Worm (Caenorhabditis elegans) whole organism, young adult: ENCODE results near the gene str-118.
A peak's percentile ranks its signal among the peaks of the same experiment; 100 is the strongest.

Experiments
- B0019.2 ChIP-seq: fragments of 200-800 bp; sonication (Bioruptor generic); conservative IDR thresholded peaks from 2 replicates; pipeline ENCODE4 v1.3.6; 2022; ENCODE audit warnings: missing genetic modification reagents, missing genetic modification characterization, missing compliant biosample characterization
- B0035.1 ChIP-seq: sonication (generic microtip); optimal IDR thresholded peaks from 2 replicates; lab custom pipeline; 2016; ENCODE audit warnings: missing genetic modification characterization, mild to moderate bottlenecking, missing compliant biosample characterization, missing genotype, missing genetic modification reagents
- C17E4.6 ChIP-seq: fragments of 200-800 bp; sonication (Bioruptor generic); IDR thresholded peaks from 2 replicates; pipeline ENCODE4 v1.3.6; 2022; ENCODE audit warnings: missing genetic modification reagents, missing genetic modification characterization, missing compliant biosample characterization
- D2030.7 ChIP-seq: fragments of 200-800 bp; sonication (Bioruptor generic); IDR thresholded peaks from 2 replicates; pipeline ENCODE4 v1.3.6; 2022; ENCODE audit warnings: missing genetic modification reagents, missing genetic modification characterization, missing compliant biosample characterization
- F22D6.2 ChIP-seq: sonication (generic microtip); optimal IDR thresholded peaks from 2 replicates; lab custom pipeline; 2016; ENCODE audit warnings: mild to moderate bottlenecking, missing genetic modification characterization, missing compliant biosample characterization
- F23B12.7 ChIP-seq: sonication (generic microtip); optimal IDR thresholded peaks from 2 replicates; lab custom pipeline; 2017; ENCODE audit warnings: missing genetic modification characterization, mild to moderate bottlenecking, missing compliant biosample characterization, antibody characterized with exemption, moderate library complexity; ENCODE audit not compliant: insufficient read depth
- F33H1.4 ChIP-seq: fragments of 200-800 bp; sonication (Bioruptor generic); IDR thresholded peaks from 2 replicates; pipeline ENCODE4 v1.3.6; 2022; ENCODE audit warnings: missing genetic modification reagents, missing genetic modification characterization, missing compliant biosample characterization
- F39B2.1 ChIP-seq: fragments of 200-800 bp; sonication (Bioruptor generic); IDR thresholded peaks from 2 replicates; pipeline ENCODE4 v1.3.6; 2022; ENCODE audit warnings: missing genetic modification reagents, missing genetic modification characterization, missing compliant biosample characterization
- F52B5.7 ChIP-seq: sonication (generic microtip); optimal IDR thresholded peaks from 2 replicates; lab custom pipeline; 2016; ENCODE audit warnings: mild to moderate bottlenecking, missing genetic modification characterization, missing compliant biosample characterization
- K12H6.12 ChIP-seq: fragments of 200-800 bp; sonication (Bioruptor generic); optimal IDR thresholded peaks from 2 replicates; lab custom pipeline; 2018; ENCODE audit warnings: mild to moderate bottlenecking, missing genetic modification characterization, missing compliant biosample characterization
- Y53F4B.3 ChIP-seq: fragments of 200-800 bp; sonication (Bioruptor generic); IDR thresholded peaks from 2 replicates; pipeline ENCODE4 v1.3.6; 2022; ENCODE audit warnings: missing genetic modification reagents, missing genetic modification characterization, missing compliant biosample characterization
- Y53G8AR.9 ChIP-seq: fragments of 200-800 bp; sonication (Bioruptor generic); conservative IDR thresholded peaks from 2 replicates; pipeline ENCODE4 v1.3.6; 2022; ENCODE audit warnings: missing genetic modification reagents, missing genetic modification characterization, missing compliant biosample characterization
- ama-1 ChIP-seq, 3 experiments: fragments of 150-350 bp in 1 of 3; sonication (generic microtip) in 2 of 3; optimal IDR thresholded peaks; 2 replicates each; lab custom pipeline; 2014 to 2018; ENCODE audit warnings: missing biosample characterization in 2 of 3, missing genetic modification characterization in 2 of 3, missing genetic modification reagents in 2 of 3
- aptf-2 ChIP-seq: fragments of 200-800 bp; sonication (Bioruptor generic); conservative IDR thresholded peaks from 2 replicates; pipeline ENCODE4 v1.3.6; 2022; ENCODE audit warnings: missing genetic modification reagents, missing genetic modification characterization, missing compliant biosample characterization
- aptf-3 ChIP-seq: fragments of 200-800 bp; sonication (Bioruptor generic); IDR thresholded peaks from 2 replicates; pipeline ENCODE4 v1.3.6; 2022; ENCODE audit warnings: missing genetic modification characterization, missing compliant biosample characterization
- atf-7 ChIP-seq: sonication (generic microtip); optimal IDR thresholded peaks from 2 replicates; lab custom pipeline; 2017; ENCODE audit warnings: mild to moderate bottlenecking, missing genetic modification characterization, missing compliant biosample characterization
- attf-3 ChIP-seq: fragments of 200-800 bp; sonication (Bioruptor generic); conservative IDR thresholded peaks from 2 replicates; pipeline ENCODE4 v1.3.6; 2022; ENCODE audit warnings: missing genetic modification reagents, missing genetic modification characterization, missing compliant biosample characterization
- attf-5 ChIP-seq: fragments of 200-800 bp; sonication (Bioruptor generic); optimal IDR thresholded peaks from 2 replicates; lab custom pipeline; 2018; ENCODE audit warnings: mild to moderate bottlenecking, missing genetic modification characterization, missing compliant biosample characterization
- attf-6 ChIP-seq: fragments of 200-800 bp; sonication (Bioruptor generic); IDR thresholded peaks from 2 replicates; pipeline ENCODE4 v1.3.6; 2022; ENCODE audit warnings: missing genetic modification reagents, missing genetic modification characterization, missing compliant biosample characterization
- bed-1 ChIP-seq: fragments of 200-800 bp; sonication (Bioruptor generic); IDR thresholded peaks from 2 replicates; pipeline ENCODE4 v1.3.6; 2022; ENCODE audit warnings: missing genetic modification reagents, missing genetic modification characterization, missing compliant biosample characterization
- ceh-100 ChIP-seq: fragments of 200-800 bp; sonication (Bioruptor generic); IDR thresholded peaks from 2 replicates; pipeline ENCODE4 v1.3.6; 2022; ENCODE audit warnings: missing genetic modification reagents, missing genetic modification characterization, missing compliant biosample characterization
- ceh-58 ChIP-seq: fragments of 200-800 bp; sonication (Bioruptor generic); IDR thresholded peaks from 2 replicates; pipeline ENCODE4 v1.3.6; 2022; ENCODE audit warnings: missing genetic modification characterization, missing compliant biosample characterization
- ceh-91 ChIP-seq: fragments of 200-800 bp; sonication (Bioruptor generic); IDR thresholded peaks from 2 replicates; pipeline ENCODE4 v1.3.6; 2022; ENCODE audit warnings: missing genetic modification reagents, missing genetic modification characterization, missing compliant biosample characterization
- chd-7 ChIP-seq: sonication (generic microtip); optimal IDR thresholded peaks from 2 replicates; lab custom pipeline; 2016; ENCODE audit warnings: mild to moderate bottlenecking, missing genetic modification characterization, moderate library complexity, missing compliant biosample characterization
- dpl-1 ChIP-seq: fragments of 150-350 bp; optimal IDR thresholded peaks from 2 replicates; lab custom pipeline; 2014; ENCODE audit warnings: missing biosample characterization, missing genetic modification reagents, missing genetic modification characterization
- hlh-12 ChIP-seq: sonication (generic microtip); optimal IDR thresholded peaks from 2 replicates; lab custom pipeline; 2016; ENCODE audit warnings: missing genetic modification characterization, missing compliant biosample characterization
- hmg-20 ChIP-seq: fragments of 200-800 bp; sonication (Bioruptor generic); IDR thresholded peaks from 2 replicates; pipeline ENCODE4 v1.3.6; 2022; ENCODE audit warnings: missing genetic modification reagents, missing genetic modification characterization, missing compliant biosample characterization
- lin-40 ChIP-seq: sonication (generic microtip); optimal IDR thresholded peaks from 2 replicates; lab custom pipeline; 2016; ENCODE audit warnings: missing genetic modification characterization, mild to moderate bottlenecking, missing compliant biosample characterization, missing genotype, missing genetic modification reagents
- lir-1 ChIP-seq: fragments of 200-800 bp; sonication (Bioruptor generic); conservative IDR thresholded peaks from 2 replicates; pipeline ENCODE4 v1.3.6; 2022; ENCODE audit warnings: missing genetic modification reagents, missing genetic modification characterization, missing compliant biosample characterization
- lsl-1 ChIP-seq: fragments of 200-800 bp; sonication (Bioruptor generic); optimal IDR thresholded peaks from 2 replicates; lab custom pipeline; 2018; ENCODE audit warnings: mild to moderate bottlenecking, missing genetic modification characterization, moderate library complexity, missing compliant biosample characterization
- lsy-27 ChIP-seq: sonication (generic microtip); optimal IDR thresholded peaks from 2 replicates; lab custom pipeline; 2017; ENCODE audit warnings: missing genetic modification characterization, mild to moderate bottlenecking, missing compliant biosample characterization, antibody characterized with exemption, missing genotype, borderline replicate concordance; ENCODE audit not compliant: insufficient read depth
- madf-3 ChIP-seq: fragments of 200-800 bp; sonication (Bioruptor generic); IDR thresholded peaks from 2 replicates; pipeline ENCODE4 v1.3.6; 2022; ENCODE audit warnings: missing genetic modification reagents, missing genetic modification characterization, missing compliant biosample characterization
- madf-6 ChIP-seq: fragments of 200-800 bp; sonication (Bioruptor generic); IDR thresholded peaks from 2 replicates; pipeline ENCODE4 v1.3.6; 2022; ENCODE audit warnings: missing genetic modification reagents, missing genetic modification characterization, missing compliant biosample characterization
- madf-8 ChIP-seq: fragments of 200-800 bp; sonication (Bioruptor generic); conservative IDR thresholded peaks from 2 replicates; pipeline ENCODE4 v1.3.6; 2022; ENCODE audit warnings: missing genetic modification reagents, missing genetic modification characterization, missing compliant biosample characterization
- nfya-1 ChIP-seq: sonication (generic microtip); optimal IDR thresholded peaks from 2 replicates; lab custom pipeline; 2017; ENCODE audit warnings: antibody characterized with exemption, missing compliant biosample characterization, missing genetic modification characterization, borderline replicate concordance; ENCODE audit not compliant: insufficient read depth
- nhr-179 ChIP-seq: sonication (generic microtip); optimal IDR thresholded peaks from 2 replicates; lab custom pipeline; 2016; ENCODE audit warnings: mild to moderate bottlenecking, missing genetic modification characterization, missing compliant biosample characterization
- nhr-90 ChIP-seq: sonication (generic microtip); optimal IDR thresholded peaks from 2 replicates; lab custom pipeline; 2016; ENCODE audit warnings: missing genotype, mild to moderate bottlenecking, missing genetic modification characterization, missing compliant biosample characterization
- pbrm-1 ChIP-seq: fragments of 200-800 bp; sonication (Bioruptor generic); IDR thresholded peaks from 2 replicates; pipeline ENCODE4 v1.3.6; 2022; ENCODE audit warnings: missing genetic modification reagents, missing genetic modification characterization, missing compliant biosample characterization
- pha-4 ChIP-seq: fragments of 150-350 bp; sonication (generic microtip); optimal IDR thresholded peaks from 2 replicates; lab custom pipeline; 2014; ENCODE audit warnings: missing biosample characterization, missing genetic modification reagents, missing genetic modification characterization
- rcor-1 ChIP-seq: fragments of 200-800 bp; sonication (Bioruptor generic); IDR thresholded peaks from 2 replicates; pipeline ENCODE4 v1.3.6; 2022; ENCODE audit warnings: missing genetic modification reagents, missing genetic modification characterization, missing compliant biosample characterization
- rec-8 ChIP-seq, 2 experiments: sonication (generic microtip); optimal IDR thresholded peaks; 2 replicates each; lab custom pipeline; 2016; ENCODE audit warnings: mild to moderate bottlenecking in 2 of 2, missing genetic modification characterization in 2 of 2, missing genetic modification reagents in 2 of 2, missing genotype in 2 of 2, missing biosample characterization in 1 of 2, missing compliant biosample characterization in 1 of 2, moderate library complexity in 1 of 2
- rpc-1 ChIP-seq, 2 experiments: fragments of 150-350 bp in 1 of 2; sonication (generic microtip) in 1 of 2; optimal IDR thresholded peaks; 2 replicates each; lab custom pipeline; 2014 to 2018; ENCODE audit warnings: missing biosample characterization in 1 of 2, missing genetic modification characterization in 1 of 2, missing genetic modification reagents in 1 of 2, missing genotype in 1 of 2
- sptf-2 ChIP-seq: fragments of 200-800 bp; sonication (Bioruptor generic); optimal IDR thresholded peaks from 2 replicates; lab custom pipeline; 2018; ENCODE audit warnings: mild to moderate bottlenecking, missing genetic modification characterization, missing compliant biosample characterization
- unc-130 ChIP-seq: sonication (generic microtip); optimal IDR thresholded peaks from 2 replicates; lab custom pipeline; 2016; ENCODE audit warnings: missing genetic modification reagents, missing genetic modification characterization, missing compliant biosample characterization
- zim-3 ChIP-seq: sonication (generic microtip); optimal IDR thresholded peaks from 2 replicates; lab custom pipeline; 2017; ENCODE audit warnings: mild to moderate bottlenecking, missing genetic modification characterization, moderate library complexity, missing compliant biosample characterization
- ztf-18 ChIP-seq: sonication (generic microtip); optimal IDR thresholded peaks from 2 replicates; lab custom pipeline; 2016; ENCODE audit warnings: missing genotype, mild to moderate bottlenecking, missing genetic modification characterization, missing compliant biosample characterization

str-118 gene

ce11 chrV:10019083-10019624, 32.8 kb upstream of the str-118 start (continued):
- peak; percentile 15; the same call in 1 of the 2 replicates for TF ChIP-seq madf-6 (GFP tag; lab: Robert Waterston, UW)
- TF ChIP-seq rec-8 (tag; optimal IDR thresholded peaks at IDR 0.05; lab: Kevin White, UChicago) = no peak
- no peak for TF ChIP-seq dpl-1 (GFP tag; lab: Kevin White, UChicago)
- TF ChIP-seq F22D6.2 (tag; lab: Kevin White, UChicago) = no peak
- TF ChIP-seq nhr-179 (tag; lab: Kevin White, UChicago) = no peak
- TF ChIP-seq nfya-1 (tag; lab: Kevin White, UChicago) = no peak
- TF ChIP-seq C17E4.6 (GFP tag; lab: Robert Waterston, UW) = no peak; the same call in 1 of the 2 replicates
- TF ChIP-seq B0035.1 (tag; lab: Kevin White, UChicago) = no peak
- peak; percentile 43; the same call in 1 of the 2 replicates for TF ChIP-seq aptf-2

DNA sequence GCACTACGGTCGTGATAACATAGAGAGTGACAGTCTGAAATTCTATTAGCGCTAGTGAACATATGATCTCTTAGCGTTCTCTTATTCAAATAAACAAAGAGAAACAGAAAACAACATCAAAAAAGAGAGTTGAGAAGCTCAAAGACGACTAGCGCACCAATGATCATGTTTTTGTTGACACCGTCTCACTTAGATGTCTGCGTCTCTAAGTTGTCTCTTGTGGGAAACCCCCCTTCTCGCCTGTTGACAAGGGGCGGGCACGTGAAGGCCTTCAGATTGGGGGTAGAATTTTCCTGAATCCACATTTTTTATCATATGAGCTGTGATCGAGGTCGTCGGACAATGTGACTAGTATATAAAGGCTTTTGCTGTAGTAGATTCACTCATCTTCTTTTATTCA, 32.0 kb upstream of the str-118 start:
- TF ChIP-seq pha-4 (no peak), F52B5.7 (no peak), F39B2.1 (GFP tag; lab: Robert Waterston, UW) (no peak), ama-1 (optimal IDR thresholded peaks at IDR 0.05; lab: Kevin White, UChicago) (no peak), ama-1 (GFP tag; optimal IDR thresholded peaks at IDR 0.05; lab: Kevin White, UChicago) (peak in 1 of 2 experiments; percentile 64), zim-3 (tag; lab: Kevin White, UChicago) (no peak), sptf-2 (GFP tag; lab: Kevin White, UChicago) (no peak), F33H1.4 (GFP tag; lab: Robert Waterston, UW) (no peak), Y53F4B.3 (GFP tag; lab: Robert Waterston, UW) (no peak), unc-130 (GFP tag; lab: Kevin White, UChicago) (no peak), attf-6 (no peak), Y53G8AR.9 (no peak; the same call in 1 of the 2 replicates), ceh-91 (no peak), rpc-1 (optimal IDR thresholded peaks at IDR 0.05; lab: Kevin White, UChicago) (no peak), rpc-1 (tag; optimal IDR thresholded peaks at IDR 0.05; lab: Kevin White, UChicago) (no peak), madf-8 (0 out of 2 replicates have a peak, but pooled peaks have one; percentile 17), lin-40 (tag; lab: Kevin White, UChicago) (no peak), bed-1 (no peak), rcor-1 (GFP tag; lab: Robert Waterston, UW) (no peak), attf-5 (GFP tag; lab: Kevin White, UChicago) (no peak), pbrm-1 (GFP tag; lab: Robert Waterston, UW) (peak; percentile 44; the same call in 1 of the 2 replicates), lir-1 (GFP tag; lab: Robert Waterston, UW) (no peak), K12H6.12 (peak; percentile 17), lsy-27 (tag; lab: Kevin White, UChicago) (no peak), aptf-3 (GFP tag; lab: Robert Waterston, UW) (peak; percentile 23; the same call in 1 of the 2 replicates), chd-7 (tag; lab: Kevin White, UChicago) (peak; percentile 10), ztf-18 (tag; lab: Kevin White, UChicago) (no peak), madf-3 (GFP tag; lab: Robert Waterston, UW) (no peak), D2030.7 (GFP tag; lab: Robert Waterston, UW) (peak; percentile 32; the same call in 1 of the 2 replicates), atf-7 (tag; lab: Kevin White, UChicago) (no peak), ceh-58 (GFP tag; lab: Robert Waterston, UW) (no peak), nhr-90 (no peak), B0019.2 (GFP tag; lab: Robert Waterston, UW) (no peak), F23B12.7 (tag; lab: Kevin White, UChicago) (no peak), attf-3 (GFP tag; lab: Robert Waterston, UW) (no peak), ceh-100 (GFP tag; lab: Robert Waterston, UW) (no peak), hmg-20 (GFP tag; lab: Robert Waterston, UW) (no peak), hlh-12 (tag; lab: Kevin White, UChicago) (no peak), lsl-1 (no peak)
